Worm (Caenorhabditis elegans): ENCODE results near the gene nep-1.

nep-1 gene

ce11 chrII:11675877-11676473, 19.0 kb upstream of the nep-1 start, which contains the start of the genes trr-1 and C47D12.2:
TSS of gene trr-1 (minus strand) at chrII:11675927.
TSS of gene C47D12.2 (plus strand) at chrII:11676306.
- TF ChIP-seq npax-4 (tag; optimal IDR thresholded peaks at IDR 0.05) (no peak), unc-42 (tag; optimal IDR thresholded peaks at IDR 0.05) (peak; percentile 69), fkh-10 (GFP tag; optimal IDR thresholded peaks at IDR 0.05) (no peak), hlh-15 (tag; optimal IDR thresholded peaks at IDR 0.05) (no peak), ceh-14 (tag; optimal IDR thresholded peaks at IDR 0.05) (peak; percentile 34), pax-1 (tag; optimal IDR thresholded peaks at IDR 0.05) (no peak), madf-2 (tag; optimal IDR thresholded peaks at IDR 0.05) (peak; percentile 29), K09A11.1 (tag; optimal IDR thresholded peaks at IDR 0.05; ENCODE audit: insufficient read depth) (no peak), hlh-13 (GFP tag; optimal IDR thresholded peaks at IDR 0.05) (no peak), pha-4 (tag; optimal IDR thresholded peaks at IDR 0.05) (no peak), hlh-30 (tag; optimal IDR thresholded peaks at IDR 0.05; ENCODE audit: insufficient read depth) (peak; percentile 57), ceh-18 (tag; optimal IDR thresholded peaks at IDR 0.05) (peak; percentile 43), unc-3 (GFP tag; conservative IDR thresholded peaks at IDR 0.05) (no peak), unc-3 (tag; optimal IDR thresholded peaks at IDR 0.05) (peak; percentile 7), sdc-2 (tag; optimal IDR thresholded peaks at IDR 0.05) (peak; percentile 1), ztf-16 (tag; optimal IDR thresholded peaks at IDR 0.05) (no peak), lin-11 (tag; optimal IDR thresholded peaks at IDR 0.05) (no peak), pros-1 (tag; optimal IDR thresholded peaks at IDR 0.05) (no peak), tbx-2 (tag; optimal IDR thresholded peaks at IDR 0.05) (peak; percentile 48), sox-4 (tag; optimal IDR thresholded peaks at IDR 0.05) (no peak)

- no peak for TF ChIP-seq mec-3 (tag; optimal IDR thresholded peaks at IDR 0.05; ENCODE audit: borderline replicate concordance)
- TF ChIP-seq nfya-1 (tag; optimal IDR thresholded peaks at IDR 0.05): no peak
- TF ChIP-seq sox-4 (tag; optimal IDR thresholded peaks at IDR 0.05): no peak
- no peak for TF ChIP-seq C08G9.2 (tag; optimal IDR thresholded peaks at IDR 0.05)
- no peak for TF ChIP-seq gmeb-2 (tag; optimal IDR thresholded peaks at IDR 0.05)
- no peak for TF ChIP-seq ceh-9 (tag; optimal IDR thresholded peaks at IDR 0.05)
- TF ChIP-seq ceh-6 (GFP tag; optimal IDR thresholded peaks at IDR 0.05): no peak
- no peak for TF ChIP-seq hlh-6 (tag; optimal IDR thresholded peaks at IDR 0.05)
- TF ChIP-seq unc-86 (tag; optimal IDR thresholded peaks at IDR 0.05): no peak
- no peak for TF ChIP-seq che-1 (tag; optimal IDR thresholded peaks at IDR 0.05)
- TF ChIP-seq pha-4 (tag; optimal IDR thresholded peaks at IDR 0.05): no peak
- no peak for TF ChIP-seq ceh-2 (tag; optimal IDR thresholded peaks at IDR 0.05)
- no peak for TF ChIP-seq hlh-15 (tag; optimal IDR thresholded peaks at IDR 0.05)
- TF ChIP-seq unc-55 (GFP tag; optimal IDR thresholded peaks at IDR 0.05): no peak
- no peak for TF ChIP-seq T23F11.4 (GFP tag; optimal IDR thresholded peaks at IDR 0.05)
- TF ChIP-seq ceh-19 (GFP tag; optimal IDR thresholded peaks at IDR 0.05): no peak
- TF ChIP-seq madf-2 (tag; optimal IDR thresholded peaks at IDR 0.05): no peak
- TF ChIP-seq dmd-4 (tag; optimal IDR thresholded peaks at IDR 0.05; ENCODE audit: borderline replicate concordance): no peak
- TF ChIP-seq hlh-8 (tag; optimal IDR thresholded peaks at IDR 0.05): no peak
Observed at ce11 chrII:11658854-11659253, 1.9 kb upstream of the nep-1 start.

ce11 chrII:11652679-11653174, 4.3 kb downstream of the nep-1 start, which contains the start of the genes rad-23 and rpn-12:
TSS of gene rad-23 (minus strand) at chrII:11652729.
TSS of gene rpn-12 (plus strand) at chrII:11653124.
- TF ChIP-seq hlh-30 (tag; optimal IDR thresholded peaks at IDR 0.05; ENCODE audit: insufficient read depth): peak; percentile 0
- no peak for TF ChIP-seq pax-1 (tag; optimal IDR thresholded peaks at IDR 0.05)
- peak; percentile 47 for TF ChIP-seq unc-42 (tag; optimal IDR thresholded peaks at IDR 0.05)
- peak; percentile 29 for TF ChIP-seq nfya-1 (tag; optimal IDR thresholded peaks at IDR 0.05)
- peak; percentile 29 for TF ChIP-seq ceh-31 (tag; optimal IDR thresholded peaks at IDR 0.05)
- TF ChIP-seq hlh-15 (tag; optimal IDR thresholded peaks at IDR 0.05): no peak
- TF ChIP-seq dve-1 (tag; optimal IDR thresholded peaks at IDR 0.05): no peak
- TF ChIP-seq fkh-10 (GFP tag; optimal IDR thresholded peaks at IDR 0.05): no peak
